Fruit fly (Drosophila melanogaster) whole organism, embryonic: ENCODE results near the gene CG42324.

Source experiments
- Abd-B ChIP-seq: fragments of 200-800 bp; sonication (Bioruptor generic); optimal IDR thresholded peaks from 2 replicates; lab custom pipeline; 2018; ENCODE audit warnings: missing biosample characterization, mild to moderate bottlenecking, missing genetic modification characterization, moderate library complexity
- Bdp1 ChIP-seq: fragments of 200-800 bp; sonication (Bioruptor generic); optimal IDR thresholded peaks from 3 replicates; lab custom pipeline; 2016; ENCODE audit warnings: missing biosample characterization, missing genetic modification characterization
- CG10565 ChIP-seq: fragments of 200-800 bp; sonication (Bioruptor generic); optimal IDR thresholded peaks from 3 replicates; lab custom pipeline; 2016; ENCODE audit warnings: missing biosample characterization, mild to moderate bottlenecking, missing genetic modification characterization
- CG12104 ChIP-seq: fragments of 200-800 bp; sonication (Bioruptor generic); optimal IDR thresholded peaks from 3 replicates; lab custom pipeline; 2016; ENCODE audit warnings: missing biosample characterization, missing genetic modification characterization
- CG1233 ChIP-seq: fragments of 200-800 bp; sonication (Bioruptor generic); optimal IDR thresholded peaks from 4 replicates; lab custom pipeline; 2018; ENCODE audit warnings: missing biosample characterization, mild to moderate bottlenecking, missing genetic modification characterization
- CG14667 ChIP-seq: fragments of 200-800 bp; sonication (Bioruptor generic); IDR thresholded peaks from 2 replicates; pipeline ENCODE4 v1.3.6; 2022; ENCODE audit warnings: missing biosample characterization, missing genetic modification characterization
- CG18011 ChIP-seq: fragments of 200-800 bp; sonication (Bioruptor generic); optimal IDR thresholded peaks from 2 replicates; lab custom pipeline; 2017; ENCODE audit warnings: missing biosample characterization, missing genetic modification characterization, mild to moderate bottlenecking, moderate library complexity, missing genotype
- CG18262 ChIP-seq: fragments of 200-800 bp; optimal IDR thresholded peaks from 3 replicates; lab custom pipeline; 2019; ENCODE audit warnings: missing biosample characterization, mild to moderate bottlenecking, missing genetic modification characterization, moderate library complexity
- CG2678 ChIP-seq: fragments of 200-800 bp; sonication (Bioruptor generic); optimal IDR thresholded peaks from 3 replicates; lab custom pipeline; 2019; ENCODE audit warnings: missing biosample characterization, mild to moderate bottlenecking, missing genetic modification characterization, moderate library complexity
- CG3065 ChIP-seq: fragments of 200-800 bp; sonication (Bioruptor generic); optimal IDR thresholded peaks from 2 replicates; lab custom pipeline; 2016; ENCODE audit warnings: missing biosample characterization, missing genetic modification characterization
- CG3163 ChIP-seq: fragments of 200-800 bp; sonication (Bioruptor generic); optimal IDR thresholded peaks from 3 replicates; lab custom pipeline; 2016; ENCODE audit warnings: missing biosample characterization, missing genetic modification characterization
- CG42726 ChIP-seq: fragments of 200-800 bp; sonication (Bioruptor generic); IDR thresholded peaks from 2 replicates; pipeline ENCODE4 v1.3.6; 2022; ENCODE audit warnings: missing biosample characterization, missing genetic modification characterization; ENCODE audit not compliant: partially characterized antibody
- CG4854 ChIP-seq: fragments of 200-800 bp; sonication (Bioruptor generic); optimal IDR thresholded peaks from 2 replicates; lab custom pipeline; 2016; ENCODE audit warnings: missing biosample characterization, missing genetic modification characterization, inconsistent platforms
- CG7556 ChIP-seq: fragments of 200-800 bp; sonication (Bioruptor generic); optimal IDR thresholded peaks from 2 replicates; lab custom pipeline; 2017; ENCODE audit warnings: missing biosample characterization, mild to moderate bottlenecking, missing genetic modification characterization
- CG7745 ChIP-seq: fragments of 200-800 bp; sonication (Bioruptor generic); optimal IDR thresholded peaks from 2 replicates; lab custom pipeline; 2018; ENCODE audit warnings: missing biosample characterization, mild to moderate bottlenecking, missing genetic modification characterization, moderate library complexity
- CG7786 ChIP-seq: fragments of 200-800 bp; sonication (Bioruptor generic); optimal IDR thresholded peaks from 2 replicates; lab custom pipeline; 2016; ENCODE audit warnings: missing biosample characterization, missing genetic modification characterization
- CG9215 ChIP-seq: fragments of 200-800 bp; sonication (Bioruptor generic); IDR thresholded peaks from 2 replicates; pipeline ENCODE4 v1.3.6; 2022; ENCODE audit warnings: missing biosample characterization, missing genetic modification characterization
- CTCF ChIP-seq: fragments of 200-800 bp; sonication (Bioruptor generic); optimal IDR thresholded peaks from 2 replicates; lab custom pipeline; 2017; ENCODE audit warnings: missing biosample characterization, mild to moderate bottlenecking, missing genetic modification characterization, moderate library complexity
- Doc2 ChIP-seq: fragments of 200-800 bp; sonication (Bioruptor generic); IDR thresholded peaks from 2 replicates; pipeline ENCODE4 v1.3.6; 2022; ENCODE audit warnings: missing biosample characterization, missing genetic modification characterization
- H15 ChIP-seq: fragments of 200-800 bp; sonication (Bioruptor generic); IDR thresholded peaks from 3 replicates; pipeline ENCODE4 v1.3.6; 2022; ENCODE audit warnings: missing biosample characterization, missing genetic modification characterization
- HHEX ChIP-seq: fragments of 200-800 bp; sonication (Bioruptor generic); optimal IDR thresholded peaks from 3 replicates; lab custom pipeline; 2017; ENCODE audit warnings: missing biosample characterization, mild to moderate bottlenecking, missing genetic modification characterization, missing genetic modification reagents
- Hr3 ChIP-seq: fragments of 200-800 bp; sonication (Bioruptor generic); optimal IDR thresholded peaks from 3 replicates; lab custom pipeline; 2016; ENCODE audit warnings: missing biosample characterization, missing genetic modification characterization
- Hr39 ChIP-seq: fragments of >200 bp; optimal IDR thresholded peaks from 2 replicates; lab custom pipeline; 2017
- Lpt ChIP-seq: fragments of >200 bp; optimal IDR thresholded peaks from 2 replicates; lab custom pipeline; 2018; ENCODE audit warnings: missing biosample characterization, missing genetic modification characterization
- NFAT ChIP-seq: fragments of 200-800 bp; sonication (Bioruptor generic); IDR thresholded peaks from 2 replicates; pipeline ENCODE4 v1.3.6; 2022; ENCODE audit warnings: missing biosample characterization, missing genetic modification characterization
- Sox100B ChIP-seq: fragments of 200-800 bp; sonication (Bioruptor generic); optimal IDR thresholded peaks from 3 replicates; lab custom pipeline; 2018; ENCODE audit warnings: missing biosample characterization, mild to moderate bottlenecking, missing genetic modification characterization
- abd-A ChIP-seq: fragments of 200-800 bp; sonication (Bioruptor generic); optimal IDR thresholded peaks from 3 replicates; lab custom pipeline; 2019; ENCODE audit warnings: missing biosample characterization, mild to moderate bottlenecking, missing genetic modification characterization, moderate library complexity
- amos ChIP-seq: fragments of 200-800 bp; sonication (Bioruptor generic); IDR thresholded peaks from 2 replicates; pipeline ENCODE4 v1.3.6; 2022; ENCODE audit warnings: missing biosample characterization, missing genetic modification characterization; ENCODE audit not compliant: partially characterized antibody
- aop ChIP-seq: fragments of 200-800 bp; sonication (Bioruptor generic); IDR thresholded peaks from 2 replicates; pipeline ENCODE4 v1.3.6; 2022; ENCODE audit warnings: missing biosample characterization, missing genetic modification characterization
- az2 ChIP-seq: fragments of 200-800 bp; sonication (Bioruptor generic); optimal IDR thresholded peaks from 3 replicates; lab custom pipeline; 2016; ENCODE audit warnings: missing biosample characterization, missing genetic modification characterization
- bbx ChIP-seq: fragments of 200-800 bp; sonication (Bioruptor generic); IDR thresholded peaks from 2 replicates; pipeline ENCODE4 v1.3.6; 2022; ENCODE audit warnings: missing biosample characterization, missing genetic modification characterization; ENCODE audit not compliant: partially characterized antibody
- bowl ChIP-seq: fragments of 200-800 bp; sonication (Bioruptor generic); IDR thresholded peaks from 2 replicates; pipeline ENCODE4 v1.3.6; 2022; ENCODE audit warnings: missing biosample characterization, missing genetic modification characterization
- cad ChIP-seq: fragments of >200 bp; optimal IDR thresholded peaks from 2 replicates; lab custom pipeline; 2017; ENCODE audit warnings: missing biosample characterization, missing genetic modification characterization
- ci ChIP-seq: fragments of 200-800 bp; sonication (Bioruptor generic); IDR thresholded peaks from 3 replicates; pipeline ENCODE4 v1.3.6; 2022; ENCODE audit warnings: missing biosample characterization, missing genetic modification characterization
- emc ChIP-seq: fragments of 200-800 bp; sonication (Bioruptor generic); optimal IDR thresholded peaks from 2 replicates; lab custom pipeline; 2016; ENCODE audit warnings: missing biosample characterization, missing genetic modification characterization
- ham ChIP-seq: fragments of 200-800 bp; sonication (Bioruptor generic); IDR thresholded peaks from 2 replicates; pipeline ENCODE4 v1.3.6; 2022; ENCODE audit warnings: missing biosample characterization, missing genetic modification characterization
- her ChIP-seq: fragments of 200-800 bp; sonication (Bioruptor generic); optimal IDR thresholded peaks from 2 replicates; lab custom pipeline; 2016; ENCODE audit warnings: missing biosample characterization, missing genetic modification characterization
- hkb ChIP-seq, 2 experiments: fragments of 200-800 bp in 1 of 2; fragments of >200 bp in 1 of 2; sonication (Bioruptor generic) in 1 of 2; IDR thresholded peaks in 1 of 2; optimal IDR thresholded peaks in 1 of 2; 2 replicates each; pipeline versions ENCODE4 v1.3.6 to Lab custom; 2017 to 2022; ENCODE audit warnings: missing biosample characterization in 1 of 2, missing genetic modification characterization in 1 of 2
- lmd ChIP-seq: fragments of 200-800 bp; sonication (Bioruptor generic); IDR thresholded peaks from 2 replicates; pipeline ENCODE4 v1.3.6; 2022; ENCODE audit warnings: missing biosample characterization, missing genetic modification characterization
- lola ChIP-seq, 3 experiments: fragments of >200 bp in 2 of 3; fragments of 200-800 bp in 1 of 3; sonication (Bioruptor generic) in 1 of 3; optimal IDR thresholded peaks; 2 replicates each; lab custom pipeline; 2017 to 2019; ENCODE audit warnings: missing biosample characterization in 3 of 3, missing genetic modification characterization in 3 of 3, mild to moderate bottlenecking in 1 of 3, moderate library complexity in 1 of 3
- oc ChIP-seq: fragments of 200-800 bp; sonication (Bioruptor generic); optimal IDR thresholded peaks from 2 replicates; lab custom pipeline; 2018; ENCODE audit warnings: missing biosample characterization, mild to moderate bottlenecking, missing genetic modification characterization, moderate library complexity
- pho ChIP-seq: fragments of 200-800 bp; sonication (Bioruptor generic); optimal IDR thresholded peaks from 2 replicates; lab custom pipeline; 2016; ENCODE audit warnings: missing biosample characterization, missing genetic modification characterization
- phol ChIP-seq: fragments of 200-800 bp; sonication (Bioruptor generic); optimal IDR thresholded peaks from 3 replicates; lab custom pipeline; 2018; ENCODE audit warnings: missing biosample characterization, mild to moderate bottlenecking, missing genetic modification characterization, moderate library complexity
- scrt ChIP-seq: fragments of 200-800 bp; sonication (Bioruptor generic); optimal IDR thresholded peaks from 2 replicates; lab custom pipeline; 2018; ENCODE audit warnings: missing biosample characterization, mild to moderate bottlenecking, missing genetic modification characterization, moderate library complexity
- sim ChIP-seq: fragments of 200-800 bp; sonication (Bioruptor generic); IDR thresholded peaks from 2 replicates; pipeline ENCODE4 v1.3.6; 2022; ENCODE audit warnings: missing biosample characterization, missing genetic modification characterization
- tup ChIP-seq: fragments of 200-800 bp; sonication (Bioruptor generic); optimal IDR thresholded peaks from 2 replicates; lab custom pipeline; 2016; ENCODE audit warnings: missing biosample characterization, mild to moderate bottlenecking, missing genetic modification characterization, moderate library complexity
- unc-4 ChIP-seq: fragments of 200-800 bp; sonication (Bioruptor generic); IDR thresholded peaks from 2 replicates; pipeline ENCODE4 v1.3.6; 2022; ENCODE audit warnings: missing biosample characterization, missing genetic modification characterization; ENCODE audit not compliant: partially characterized antibody
- usp ChIP-seq: fragments of >200 bp; optimal IDR thresholded peaks from 2 replicates; lab custom pipeline; 2017; ENCODE audit warnings: missing biosample characterization, missing genetic modification characterization
- wor ChIP-seq: fragments of 200-800 bp; sonication (Bioruptor generic); IDR thresholded peaks from 2 replicates; pipeline ENCODE4 v1.3.6; 2022; ENCODE audit warnings: missing biosample characterization, missing genetic modification characterization
- zfh1 ChIP-seq: fragments of 200-800 bp; sonication (Bioruptor generic); IDR thresholded peaks from 3 replicates; pipeline ENCODE4 v1.3.6; 2022; ENCODE audit warnings: missing biosample characterization, missing genetic modification characterization

Gene CG42324

dm6 chr3L:3432656-3433344, 39.4 kb upstream of the CG42324 start (continued):
- TF ChIP-seq Abd-B (GFP tag; lab: Kevin White, UChicago) (peak; percentile 73), scrt (GFP tag; lab: Kevin White, UChicago) (peak; percentile 76), CG14667 (GFP tag; lab: Robert Waterston, UW) (peak; percentile 77), CG9215 (GFP tag; lab: Robert Waterston, UW) (peak; percentile 66), oc (peak; percentile 81), tup (GFP tag; lab: Kevin White, UChicago) (peak; percentile 4), ci (GFP tag; lab: Robert Waterston, UW) (peak; percentile 88), CG4854 (GFP tag; lab: Kevin White, UChicago) (peak; percentile 35), bbx (GFP tag; lab: Robert Waterston, UW) (no peak), zfh1 (GFP tag; lab: Robert Waterston, UW) (peak; percentile 84), CG12104 (GFP tag; lab: Kevin White, UChicago) (peak; percentile 77), Sox100B (GFP tag; lab: Kevin White, UChicago) (peak; percentile 74), Lpt (GFP tag; lab: Kevin White, UChicago) (no peak), aop (GFP tag; lab: Robert Waterston, UW) (peak; percentile 36; the same call in 1 of the 2 replicates), lmd (peak; percentile 89), Doc2 (no peak), CG18262 (tag; lab: Kevin White, UChicago) (peak; percentile 74), wor (GFP tag; lab: Robert Waterston, UW) (peak; percentile 68), lola (GFP tag; optimal IDR thresholded peaks at IDR 0.05; lab: Kevin White, UChicago) (peak in 1 of 3 experiments; percentile 56), CG3163 (GFP tag; lab: Kevin White, UChicago) (no peak), amos (GFP tag; lab: Robert Waterston, UW) (no peak), CG3065 (GFP tag; lab: Kevin White, UChicago) (peak; percentile 34), CG10565 (GFP tag; lab: Kevin White, UChicago) (no peak), bowl (GFP tag; lab: Robert Waterston, UW) (peak; percentile 39; the same call in 1 of the 2 replicates), CG2678 (tag; lab: Kevin White, UChicago) (peak; percentile 92), CTCF (GFP tag; lab: Kevin White, UChicago) (peak; percentile 24), H15 (GFP tag; lab: Robert Waterston, UW) (peak; percentile 80), az2 (peak; percentile 74), hkb (optimal IDR thresholded peaks at IDR 0.05; lab: Kevin White, UChicago) (no peak), hkb (GFP tag; IDR thresholded peaks at IDR 0.05; lab: Robert Waterston, UW) (peak; percentile 92), NFAT (GFP tag; lab: Robert Waterston, UW) (peak; percentile 75; the same call in 1 of the 2 replicates), CG42726 (no peak), ham (GFP tag; lab: Robert Waterston, UW) (peak; percentile 61; the same call in 1 of the 2 replicates), sim (GFP tag; lab: Robert Waterston, UW) (peak; percentile 44; the same call in 1 of the 2 replicates), phol (tag; lab: Kevin White, UChicago) (peak; percentile 84), CG7745 (tag; lab: Kevin White, UChicago) (no peak), CG18011 (GFP tag; lab: Kevin White, UChicago) (peak; percentile 47), Hr3 (GFP tag; lab: Kevin White, UChicago) (peak; percentile 83), CG7786 (peak; percentile 24), Bdp1 (GFP tag; lab: Kevin White, UChicago) (no peak), emc (GFP tag; lab: Kevin White, UChicago) (no peak), abd-A (tag; lab: Kevin White, UChicago) (peak; percentile 11), her (no peak), usp (GFP tag; lab: Kevin White, UChicago) (no peak), Hr39 (no peak), pho (GFP tag; lab: Kevin White, UChicago) (peak; percentile 60), CG1233 (peak; percentile 64), unc-4 (GFP tag; lab: Robert Waterston, UW) (no peak), CG7556 (peak; percentile 82), HHEX (GFP tag; lab: Kevin White, UChicago) (peak; percentile 83), cad (no peak)
